Worm (Caenorhabditis elegans) whole organism, late embryonic: Measurements from ENCODE around the gene C05E11.3.

ENCODE experiments used
- C08G9.2 ChIP-seq: sonication (generic microtip); optimal IDR thresholded peaks from 2 replicates; lab custom pipeline; 2016; ENCODE audit warnings: mild to moderate bottlenecking, missing genetic modification characterization, moderate library complexity, missing compliant biosample characterization
- F13H6.1 ChIP-seq: sonication (generic microtip); optimal IDR thresholded peaks from 2 replicates; lab custom pipeline; 2016; ENCODE audit warnings: missing genetic modification characterization, missing compliant biosample characterization
- ceh-6 ChIP-seq: fragments of 200-800 bp; sonication (Bioruptor generic); optimal IDR thresholded peaks from 2 replicates; lab custom pipeline; 2018; ENCODE audit warnings: mild to moderate bottlenecking, missing genetic modification characterization, missing compliant biosample characterization
- elt-2 ChIP-seq: sonication (generic microtip); optimal IDR thresholded peaks from 2 replicates; lab custom pipeline; 2016; ENCODE audit warnings: missing genetic modification reagents, missing genetic modification characterization, missing compliant biosample characterization
- elt-4 ChIP-seq: sonication (generic microtip); optimal IDR thresholded peaks from 2 replicates; lab custom pipeline; 2016; ENCODE audit warnings: missing genetic modification characterization, missing compliant biosample characterization
- fkh-10 ChIP-seq: fragments of 150-350 bp; optimal IDR thresholded peaks from 2 replicates; lab custom pipeline; 2014; ENCODE audit warnings: missing biosample characterization, missing genetic modification reagents, missing genetic modification characterization
- gmeb-2 ChIP-seq: sonication (generic microtip); optimal IDR thresholded peaks from 2 replicates; lab custom pipeline; 2016; ENCODE audit warnings: missing genetic modification characterization, inconsistent platforms, missing compliant biosample characterization
- hlh-6 ChIP-seq: sonication (generic microtip); optimal IDR thresholded peaks from 2 replicates; lab custom pipeline; 2016; ENCODE audit warnings: missing genotype, missing genetic modification characterization, missing compliant biosample characterization
- nhr-11 ChIP-seq: fragments of 150-350 bp; optimal IDR thresholded peaks from 2 replicates; lab custom pipeline; 2014; ENCODE audit warnings: missing biosample characterization, missing genetic modification characterization
- pha-4 ChIP-seq: fragments of 150-350 bp; optimal IDR thresholded peaks from 2 replicates; lab custom pipeline; 2018; ENCODE audit warnings: missing biosample characterization, missing genetic modification reagents, missing genetic modification characterization
- pqm-1 ChIP-seq: sonication (generic microtip); optimal IDR thresholded peaks from 2 replicates; lab custom pipeline; 2016; ENCODE audit warnings: missing genetic modification characterization, missing compliant biosample characterization
- sox-4 ChIP-seq: sonication (generic microtip); optimal IDR thresholded peaks from 2 replicates; lab custom pipeline; 2017; ENCODE audit warnings: mild to moderate bottlenecking, missing genetic modification characterization, inconsistent platforms, missing compliant biosample characterization
- unc-42 ChIP-seq: sonication (generic microtip); optimal IDR thresholded peaks from 2 replicates; lab custom pipeline; 2016; ENCODE audit warnings: missing genotype, missing genetic modification characterization, missing compliant biosample characterization
- unc-55 ChIP-seq: sonication (generic microtip); optimal IDR thresholded peaks from 2 replicates; lab custom pipeline; 2017; ENCODE audit warnings: missing biosample characterization, missing genetic modification reagents, missing genetic modification characterization

DNA sequence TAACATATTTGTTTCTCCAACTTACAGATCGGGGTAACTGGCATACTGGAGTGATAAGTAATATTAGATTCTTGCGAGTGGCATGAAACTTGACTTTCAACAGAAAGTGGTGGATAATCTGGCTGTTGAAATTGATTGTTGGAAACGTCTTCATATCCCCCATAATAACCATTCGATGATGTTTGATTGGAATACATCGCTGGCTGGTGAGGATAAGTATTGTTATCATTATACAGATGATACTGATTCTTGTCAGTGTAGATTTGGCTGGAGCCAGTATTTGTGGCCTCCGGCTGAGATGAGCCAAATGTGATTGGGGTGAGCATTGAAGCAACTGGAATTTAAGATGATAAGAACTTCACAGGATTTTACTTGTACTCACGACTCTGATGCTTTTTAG is 37.0 kb downstream of the C05E11.3 start:
- TF ChIP-seq F13H6.1 (no peak), hlh-6 (no peak), gmeb-2 (tag; lab: Kevin White, UChicago) (no peak), unc-42 (tag; lab: Kevin White, UChicago) (no peak), nhr-11 (no peak), ceh-6 (GFP tag; lab: Kevin White, UChicago) (no peak), pqm-1 (no peak), unc-55 (GFP tag; lab: Kevin White, UChicago) (no peak), sox-4 (no peak), fkh-10 (GFP tag; lab: Kevin White, UChicago) (no peak), C08G9.2 (tag; lab: Kevin White, UChicago) (no peak), pha-4 (tag; lab: Kevin White, UChicago) (no peak), elt-2 (tag; lab: Kevin White, UChicago) (no peak), elt-4 (tag; lab: Kevin White, UChicago) (no peak)
